Worm (Caenorhabditis elegans): ENCODE measurements around the gene ceh-13.

ce11 chrIII:7534648-7535047 is 20.8 kb upstream of the ceh-13 start:
- no peak for TF ChIP-seq pha-4 (tag; optimal IDR thresholded peaks at IDR 0.05)
- TF ChIP-seq snpc-4 (tag; optimal IDR thresholded peaks at IDR 0.05), result no peak
- no peak for TF ChIP-seq mab-5 (tag; optimal IDR thresholded peaks at IDR 0.05)
- TF ChIP-seq nhr-76 (tag; optimal IDR thresholded peaks at IDR 0.05), result no peak

Data from whole organism, mixed stage, embryonic.